Worm (Caenorhabditis elegans): Measurements from ENCODE around the gene uggt-1.

ce11 chrX:7546509-7546908 is 45.7 kb upstream of the uggt-1 start, which contains the start of gene col-174:
- TF ChIP-seq attf-6 (GFP tag; IDR thresholded peaks at IDR 0.05) = no peak
- no peak for TF ChIP-seq lin-54 (GFP tag; optimal IDR thresholded peaks at IDR 0.05)
- no peak for TF ChIP-seq efl-1 (GFP tag; optimal IDR thresholded peaks at IDR 0.05)
- TF ChIP-seq nfyb-1 (GFP tag; IDR thresholded peaks at IDR 0.05) = no peak
- no peak for TF ChIP-seq F57A8.1 (GFP tag; optimal IDR thresholded peaks at IDR 0.05)
- TF ChIP-seq ccch-3 (GFP tag; optimal IDR thresholded peaks at IDR 0.05) = no peak

Data from whole organism, young adult.